Worm (Caenorhabditis elegans): ENCODE data around the gene K09E9.7.

Gene K09E9.7

DNA sequence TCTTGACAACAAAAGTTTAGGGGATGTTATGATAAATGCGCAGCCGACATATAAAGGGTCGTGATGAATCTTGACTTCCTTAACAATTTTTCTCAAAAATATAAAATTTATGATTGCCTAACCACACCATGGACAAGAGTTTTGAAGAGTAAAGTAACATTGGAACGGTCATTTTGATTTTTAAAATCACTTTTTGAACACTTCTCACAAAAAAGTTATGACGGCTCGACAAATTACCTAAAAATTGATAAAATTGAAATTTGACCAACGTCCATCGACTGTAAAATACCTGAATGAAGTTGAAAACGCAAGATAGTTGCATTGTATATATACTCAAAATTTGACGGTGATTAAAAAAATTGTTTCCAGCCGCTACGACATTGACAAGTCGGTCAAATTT is 11.8 kb upstream of the K09E9.7 start:
- no peak for TF ChIP-seq lsy-2 (tag; optimal IDR thresholded peaks at IDR 0.05)
- no peak for TF ChIP-seq mef-2 (tag; optimal IDR thresholded peaks at IDR 0.05)
- no peak for TF ChIP-seq zip-4 (GFP tag; optimal IDR thresholded peaks at IDR 0.05)
- no peak for TF ChIP-seq grh-1 (GFP tag; IDR thresholded peaks at IDR 0.05)
- TF ChIP-seq hpl-2 (GFP tag; optimal IDR thresholded peaks at IDR 0.05) = no peak
- no peak for TF ChIP-seq alr-1 (tag; optimal IDR thresholded peaks at IDR 0.05; ENCODE audit: borderline replicate concordance)
- no peak for TF ChIP-seq pqm-1 (tag; optimal IDR thresholded peaks at IDR 0.05)
- no peak for TF ChIP-seq dsc-1 (tag; optimal IDR thresholded peaks at IDR 0.05)
- no peak for TF ChIP-seq skn-1 (tag; optimal IDR thresholded peaks at IDR 0.05)
- TF ChIP-seq F16B12.6 (tag; optimal IDR thresholded peaks at IDR 0.05) = no peak
- TF ChIP-seq fkh-10 (GFP tag; optimal IDR thresholded peaks at IDR 0.05) = no peak
- TF ChIP-seq elt-3 (tag; optimal IDR thresholded peaks at IDR 0.05) = no peak
- TF ChIP-seq ces-1 (GFP tag; optimal IDR thresholded peaks at IDR 0.05) = no peak

DNA sequence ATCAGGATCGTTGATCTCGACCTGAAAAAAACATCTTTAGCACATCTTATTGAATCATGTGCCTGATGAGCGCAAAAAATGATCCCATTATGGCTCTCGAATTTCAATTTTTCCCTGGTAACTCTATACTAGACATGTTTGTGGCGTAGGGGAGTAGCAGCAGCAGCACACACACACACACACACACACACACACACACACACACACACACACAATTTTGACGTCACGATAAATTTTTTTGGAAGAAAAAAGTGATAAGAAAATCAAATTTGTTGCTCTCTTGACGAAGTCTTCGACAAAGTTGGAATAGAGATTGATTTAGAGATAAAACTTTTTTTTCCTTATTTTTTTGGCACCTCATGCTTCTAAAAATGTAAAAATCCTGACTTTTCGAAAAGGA is 11.1 kb upstream of the K09E9.7 start:
- TF ChIP-seq jun-1 (tag; optimal IDR thresholded peaks at IDR 0.05) = no peak
- no peak for TF ChIP-seq ces-1 (GFP tag; optimal IDR thresholded peaks at IDR 0.05)
- TF ChIP-seq zag-1 (tag; optimal IDR thresholded peaks at IDR 0.05) = no peak
- no peak for TF ChIP-seq nhr-20 (tag; optimal IDR thresholded peaks at IDR 0.05)
- 0 out of 2 replicates have a peak, but pooled peaks have one; percentile 4 for TF ChIP-seq nhr-19 (GFP tag; conservative IDR thresholded peaks at IDR 0.05)
- no peak for TF ChIP-seq lin-15B (tag; optimal IDR thresholded peaks at IDR 0.05)
- TF ChIP-seq egl-13 (tag; optimal IDR thresholded peaks at IDR 0.05) = no peak
- peak; percentile 62 for TF ChIP-seq elt-2 (tag; optimal IDR thresholded peaks at IDR 0.05)
- no peak for TF ChIP-seq aha-1 (tag; optimal IDR thresholded peaks at IDR 0.05)
- no peak for TF ChIP-seq ama-1 (optimal IDR thresholded peaks at IDR 0.05)
- TF ChIP-seq nhr-71 (tag; optimal IDR thresholded peaks at IDR 0.05) = peak; percentile 40
- TF ChIP-seq C16A3.4 (tag; optimal IDR thresholded peaks at IDR 0.05) = no peak
- TF ChIP-seq pag-3 (tag; optimal IDR thresholded peaks at IDR 0.05; ENCODE audit: borderline replicate concordance, insufficient read depth) = no peak
- TF ChIP-seq alr-1 (tag; optimal IDR thresholded peaks at IDR 0.05; ENCODE audit: borderline replicate concordance) = no peak
- peak; percentile 42 for TF ChIP-seq lin-14 (GFP tag; optimal IDR thresholded peaks at IDR 0.05)
- no peak for TF ChIP-seq mab-9 (GFP tag; IDR thresholded peaks at IDR 0.05)
- TF ChIP-seq C34B4.2 (tag; optimal IDR thresholded peaks at IDR 0.05) = no peak
- TF ChIP-seq nhr-76 (tag; optimal IDR thresholded peaks at IDR 0.05) = no peak
- no peak for TF ChIP-seq tbx-2 (tag; optimal IDR thresholded peaks at IDR 0.05)
- TF ChIP-seq mdl-1 (tag; optimal IDR thresholded peaks at IDR 0.05) = no peak
- TF ChIP-seq skn-1 (tag; optimal IDR thresholded peaks at IDR 0.05) = no peak
- no peak for TF ChIP-seq aly-2 (tag; optimal IDR thresholded peaks at IDR 0.05)
- TF ChIP-seq ceh-8 (GFP tag; optimal IDR thresholded peaks at IDR 0.05) = no peak
- TF ChIP-seq fkh-10 (GFP tag; optimal IDR thresholded peaks at IDR 0.05) = no peak
- TF ChIP-seq tlp-1 (tag; optimal IDR thresholded peaks at IDR 0.05) = no peak
- TF ChIP-seq xbp-1 (tag; optimal IDR thresholded peaks at IDR 0.05) = no peak
- no peak for TF ChIP-seq lsy-2 (tag; optimal IDR thresholded peaks at IDR 0.05)
- TF ChIP-seq nhr-90 (tag; optimal IDR thresholded peaks at IDR 0.05; ENCODE audit: poor library complexity) = no peak
- TF ChIP-seq fkh-8 (tag; optimal IDR thresholded peaks at IDR 0.05) = peak; percentile 6
- no peak for TF ChIP-seq nhr-11 (tag; optimal IDR thresholded peaks at IDR 0.05)
- no peak for TF ChIP-seq ets-5 (GFP tag; IDR thresholded peaks at IDR 0.05)

DNA sequence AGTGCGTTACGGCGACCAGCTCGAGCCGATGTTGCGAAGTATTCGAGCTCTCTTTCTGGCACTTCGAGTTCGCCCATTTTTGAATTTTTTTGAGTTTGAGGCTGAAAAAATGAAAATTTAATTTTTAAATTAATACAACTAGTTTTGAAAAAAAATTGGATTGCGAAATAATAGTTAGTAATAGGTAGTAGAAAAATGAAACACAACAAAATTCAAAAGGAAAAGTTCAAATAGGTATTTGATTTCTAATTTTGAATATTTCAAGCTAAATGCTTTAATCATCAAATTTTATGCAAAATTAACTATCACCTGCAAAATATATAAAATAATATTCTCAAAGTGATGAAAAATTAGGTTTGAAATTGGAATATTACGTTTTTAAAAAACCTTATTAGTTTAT is 10.4 kb upstream of the K09E9.7 start, which contains the start of gene K09E9.4:
Gene K09E9.4 (minus strand): TSS at position 101 of the 400 bp plus-strand sequence.
- no peak for TF ChIP-seq mef-2 (tag; optimal IDR thresholded peaks at IDR 0.05)
- no peak for TF ChIP-seq ces-1 (GFP tag; optimal IDR thresholded peaks at IDR 0.05)
- no peak for TF ChIP-seq Y116A8C.19 (tag; optimal IDR thresholded peaks at IDR 0.05; ENCODE audit: borderline replicate concordance)
- TF ChIP-seq lin-35 (GFP tag; optimal IDR thresholded peaks at IDR 0.05) = no peak
- no peak for TF ChIP-seq elt-3 (tag; optimal IDR thresholded peaks at IDR 0.05)
- TF ChIP-seq hpl-2 (GFP tag; optimal IDR thresholded peaks at IDR 0.05) = no peak
- no peak for TF ChIP-seq ztf-4 (tag; optimal IDR thresholded peaks at IDR 0.05)
- no peak for TF ChIP-seq nhr-12 (tag; optimal IDR thresholded peaks at IDR 0.05)
- TF ChIP-seq unc-30 (tag; optimal IDR thresholded peaks at IDR 0.05) = no peak
- TF ChIP-seq unc-130 (tag; optimal IDR thresholded peaks at IDR 0.05) = no peak
- TF ChIP-seq pqm-1 (tag; optimal IDR thresholded peaks at IDR 0.05) = no peak
- TF ChIP-seq fkh-10 (GFP tag; optimal IDR thresholded peaks at IDR 0.05) = no peak
- no peak for TF ChIP-seq C04F5.9 (tag; optimal IDR thresholded peaks at IDR 0.05)

All from whole organism, L1 larva.